Worm (Caenorhabditis elegans): ENCODE data around the gene Y58A7A.4.

- TF ChIP-seq W03F9.2 (tag; optimal IDR thresholded peaks at IDR 0.05) (no peak), him-1 (tag; optimal IDR thresholded peaks at IDR 0.05) (no peak)
Observed at ce11 chrV:5038449-5038848, 46.4 kb downstream of the Y58A7A.4 start.
